Worm (Caenorhabditis elegans): ENCODE measurements around the gene R02F11.10.
A peak's percentile ranks its signal among the peaks of the same experiment; 100 is the strongest.

R02F11.10 gene

DNA sequence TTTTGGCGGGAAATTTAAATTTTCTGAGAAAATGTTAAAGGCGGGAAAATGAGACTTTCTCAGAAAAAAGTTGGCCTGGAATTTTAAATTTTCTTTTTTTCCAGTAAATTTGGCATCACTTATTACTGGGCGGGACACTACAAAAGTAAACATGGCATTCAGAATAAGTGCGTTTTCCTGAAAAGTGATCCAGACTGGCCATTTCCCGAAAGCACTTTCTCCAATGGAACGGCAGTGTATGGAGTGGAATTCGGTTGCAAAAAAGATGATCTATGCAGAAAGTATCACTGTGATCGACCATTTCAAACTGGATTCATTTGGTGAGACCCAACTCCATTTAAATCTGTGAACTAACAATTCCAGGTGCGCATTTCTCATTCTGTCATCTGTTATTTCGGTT, 1.1 kb upstream of the R02F11.10 start:
- TF ChIP-seq cog-1 (tag; optimal IDR thresholded peaks at IDR 0.05) (no peak), med-1 (GFP tag; optimal IDR thresholded peaks at IDR 0.05; ENCODE audit: insufficient read depth) (no peak), klf-2 (GFP tag; conservative IDR thresholded peaks at IDR 0.05) (no peak)

DNA sequence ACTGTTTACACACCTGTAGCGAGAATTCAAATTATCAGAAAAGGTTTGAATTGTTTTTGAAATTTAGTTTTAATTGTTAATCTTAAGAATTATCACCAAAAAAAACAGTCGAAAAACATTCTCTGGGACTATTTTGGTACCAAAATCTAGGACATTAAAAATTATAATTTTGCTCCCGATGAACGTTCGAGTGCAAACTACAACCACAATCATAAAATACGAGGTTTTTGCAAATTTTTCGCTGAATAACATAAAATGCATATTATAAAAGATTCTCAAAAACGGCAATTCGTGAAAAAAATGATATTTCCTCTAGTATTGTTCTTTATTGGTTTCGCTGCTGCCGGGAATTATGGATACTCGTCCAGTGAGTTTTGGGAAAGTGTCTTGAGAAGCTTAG, 1.4 kb downstream of the R02F11.10 start, which contains the start of gene R02F11.12:
Gene R02F11.12, plus strand, starts transcription at position 301 of the 400 bp plus-strand sequence.
- TF ChIP-seq T22C8.4 (GFP tag; IDR thresholded peaks at IDR 0.05) (no peak), ref-1 (GFP tag; conservative IDR thresholded peaks at IDR 0.05) (no peak), med-1 (GFP tag; optimal IDR thresholded peaks at IDR 0.05; ENCODE audit: insufficient read depth) (no peak), ztf-29 (GFP tag; IDR thresholded peaks at IDR 0.05) (no peak), klf-2 (GFP tag; conservative IDR thresholded peaks at IDR 0.05) (no peak), cog-1 (tag; optimal IDR thresholded peaks at IDR 0.05) (no peak), ztf-23 (GFP tag; IDR thresholded peaks at IDR 0.05) (no peak), tab-1 (GFP tag; IDR thresholded peaks at IDR 0.05) (no peak), flt-1 (GFP tag; IDR thresholded peaks at IDR 0.05) (no peak)

DNA sequence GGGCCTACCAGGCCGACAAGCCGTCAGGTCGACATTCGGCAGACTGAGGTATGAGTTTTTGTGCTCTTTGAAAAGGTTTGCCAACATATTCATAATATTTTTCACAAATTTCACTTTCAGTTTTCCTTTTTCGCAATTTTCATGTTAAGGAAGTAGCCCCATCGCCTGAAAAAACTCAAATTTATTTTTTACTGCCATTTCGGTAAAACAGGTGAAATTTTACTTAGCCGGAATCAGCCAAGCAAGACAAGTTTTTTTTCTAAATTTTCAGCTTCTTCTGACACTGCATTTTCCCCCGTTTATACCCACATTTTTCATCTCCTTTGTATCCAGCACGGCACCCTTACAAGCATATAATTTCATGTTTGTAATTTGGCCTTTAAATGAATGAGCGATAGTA, 2.6 kb downstream of the R02F11.10 start, which contains the start of gene R02F11.11:
Gene R02F11.11, plus strand, starts transcription at position 301 of the 400 bp plus-strand sequence.
- no peak for TF ChIP-seq ref-1 (GFP tag; conservative IDR thresholded peaks at IDR 0.05)
- TF ChIP-seq flt-1 (GFP tag; IDR thresholded peaks at IDR 0.05) = no peak
- no peak for TF ChIP-seq T22C8.4 (GFP tag; IDR thresholded peaks at IDR 0.05)
- TF ChIP-seq ztf-29 (GFP tag; IDR thresholded peaks at IDR 0.05) = no peak
- no peak for TF ChIP-seq tab-1 (GFP tag; IDR thresholded peaks at IDR 0.05)
- no peak for TF ChIP-seq cog-1 (tag; optimal IDR thresholded peaks at IDR 0.05)

DNA sequence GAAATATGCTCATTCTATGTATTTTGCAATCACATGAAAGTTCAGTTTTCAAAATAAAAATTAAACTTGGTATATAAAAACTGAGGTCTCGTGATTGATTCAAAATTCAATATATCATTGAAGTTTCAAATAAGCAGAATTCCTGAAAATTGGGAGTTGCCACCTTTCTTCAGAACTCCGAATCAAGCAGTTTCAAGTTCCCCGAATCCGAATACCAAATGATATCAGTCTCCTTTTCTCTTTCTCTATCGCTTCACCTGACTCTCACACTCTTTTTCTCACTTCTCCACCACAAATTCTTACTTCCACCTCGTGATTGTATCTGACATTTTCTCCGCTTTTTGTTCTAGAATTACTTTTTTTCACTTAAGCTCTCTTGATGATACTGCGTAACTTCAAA, 5.4 kb downstream of the R02F11.10 start, which contains the start of gene R02F11.2:
Gene R02F11.2, plus strand, starts transcription at position 292 of the 400 bp plus-strand sequence.
- TF ChIP-seq ztf-29 (GFP tag; IDR thresholded peaks at IDR 0.05) = no peak
- no peak for TF ChIP-seq med-1 (GFP tag; optimal IDR thresholded peaks at IDR 0.05; ENCODE audit: insufficient read depth)

DNA sequence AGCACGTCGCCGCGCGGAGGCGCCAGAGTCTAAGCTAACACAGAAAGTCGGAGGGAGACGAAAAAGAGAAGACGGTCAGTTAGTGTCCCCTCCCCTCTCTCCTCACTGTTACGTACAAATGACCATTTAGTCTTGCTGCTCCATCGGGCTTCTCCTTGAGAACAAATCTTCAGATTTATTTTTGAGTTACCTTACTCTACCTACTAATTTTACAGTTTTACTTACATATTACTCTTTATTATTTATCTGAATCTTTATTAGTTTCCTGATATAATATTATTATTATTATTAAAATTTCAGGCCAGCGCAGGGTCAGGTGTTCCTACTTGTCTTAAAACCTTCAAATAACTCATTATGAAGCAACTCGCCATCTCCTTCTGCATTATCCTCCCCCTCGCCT, 11.9 kb downstream of the R02F11.10 start, which contains the start of gene R02F11.1:
Gene R02F11.1, plus strand, starts transcription at position 301 of the 400 bp plus-strand sequence.
- TF ChIP-seq cog-1 (tag; optimal IDR thresholded peaks at IDR 0.05) = no peak
- no peak for TF ChIP-seq ztf-23 (GFP tag; IDR thresholded peaks at IDR 0.05)
- no peak for TF ChIP-seq ref-1 (GFP tag; conservative IDR thresholded peaks at IDR 0.05)
- TF ChIP-seq tab-1 (GFP tag; IDR thresholded peaks at IDR 0.05) = no peak
- no peak for TF ChIP-seq flt-1 (GFP tag; IDR thresholded peaks at IDR 0.05)
- TF ChIP-seq T22C8.4 (GFP tag; IDR thresholded peaks at IDR 0.05) = no peak

DNA sequence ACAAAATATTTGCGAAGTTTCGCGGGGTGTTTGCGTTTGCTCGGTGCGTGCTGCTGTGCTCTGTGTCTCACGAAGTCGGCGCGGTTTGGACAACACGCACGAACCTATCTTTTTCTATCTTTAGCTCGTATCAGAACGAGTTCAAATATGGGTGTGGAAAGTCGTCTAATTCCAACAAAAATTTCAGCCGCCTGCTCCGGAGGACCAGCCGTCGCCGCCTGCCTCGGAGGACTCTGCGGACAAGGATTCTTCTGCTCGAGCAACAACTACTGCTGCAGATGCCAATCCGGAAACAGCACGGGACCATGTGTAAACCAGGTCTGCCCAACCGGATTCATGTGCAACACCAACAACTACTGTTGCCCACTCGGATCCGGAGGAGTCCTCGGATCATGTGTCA, 13.0 kb downstream of the R02F11.10 start:
- TF ChIP-seq T22C8.4 (GFP tag; IDR thresholded peaks at IDR 0.05) (no peak), ztf-29 (GFP tag; IDR thresholded peaks at IDR 0.05) (no peak), flt-1 (GFP tag; IDR thresholded peaks at IDR 0.05) (no peak), klf-2 (GFP tag; conservative IDR thresholded peaks at IDR 0.05) (no peak), ztf-23 (GFP tag; IDR thresholded peaks at IDR 0.05) (no peak), cog-1 (tag; optimal IDR thresholded peaks at IDR 0.05) (no peak), tab-1 (GFP tag; IDR thresholded peaks at IDR 0.05) (no peak), med-1 (GFP tag; optimal IDR thresholded peaks at IDR 0.05; ENCODE audit: insufficient read depth) (no peak), ref-1 (GFP tag; conservative IDR thresholded peaks at IDR 0.05) (no peak)

DNA sequence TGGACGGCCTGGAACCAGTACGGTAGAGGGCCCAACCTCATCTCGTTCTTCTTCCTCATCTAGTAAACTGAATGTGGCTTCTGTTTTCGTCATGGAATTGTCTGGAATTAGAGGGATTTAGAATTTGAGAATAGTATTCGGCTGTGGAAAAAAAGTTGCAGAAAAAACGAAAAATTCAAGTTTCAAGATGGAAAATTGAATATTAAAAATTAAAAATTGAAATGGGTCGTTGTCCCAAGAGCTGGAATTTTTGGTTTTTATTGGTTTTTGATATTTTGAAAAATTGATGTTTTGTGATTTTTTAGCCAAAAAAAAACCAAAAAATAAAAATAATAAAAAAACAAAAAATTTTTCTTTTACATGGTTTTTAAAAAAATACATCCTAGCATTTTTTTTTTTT, 16.9 kb downstream of the R02F11.10 start, which contains the start of gene R02F11.3:
Gene R02F11.3, minus strand, starts transcription at position 101 of the 400 bp plus-strand sequence.
- TF ChIP-seq tab-1 (GFP tag; IDR thresholded peaks at IDR 0.05) (no peak), ztf-23 (GFP tag; IDR thresholded peaks at IDR 0.05) (no peak), ztf-29 (GFP tag; IDR thresholded peaks at IDR 0.05) (no peak), T22C8.4 (GFP tag; IDR thresholded peaks at IDR 0.05) (no peak), flt-1 (GFP tag; IDR thresholded peaks at IDR 0.05) (no peak), cog-1 (tag; optimal IDR thresholded peaks at IDR 0.05) (no peak), klf-2 (GFP tag; conservative IDR thresholded peaks at IDR 0.05) (no peak), ref-1 (GFP tag; conservative IDR thresholded peaks at IDR 0.05) (no peak), med-1 (GFP tag; optimal IDR thresholded peaks at IDR 0.05; ENCODE audit: insufficient read depth) (no peak)

DNA sequence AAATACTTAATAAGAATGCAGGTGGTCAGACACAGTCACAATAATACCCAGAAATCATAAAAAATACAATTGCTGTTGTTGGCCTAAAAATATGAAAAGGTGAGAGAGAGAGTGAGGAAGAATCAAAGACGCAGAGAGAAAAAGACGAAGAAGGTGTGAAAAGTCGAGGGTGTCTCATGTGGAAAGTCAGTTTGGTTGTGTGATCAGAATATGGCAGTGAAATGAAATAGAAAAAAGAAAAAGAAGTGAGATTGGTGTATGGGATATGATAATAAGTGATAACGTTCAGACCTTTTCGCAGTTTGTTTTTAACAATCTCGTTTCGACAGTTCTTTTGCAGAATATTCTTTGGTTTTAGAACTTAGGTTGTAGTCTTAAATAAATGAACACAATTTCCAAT, 17.9 kb downstream of the R02F11.10 start:
- TF ChIP-seq cog-1 (tag; optimal IDR thresholded peaks at IDR 0.05) = no peak
- no peak for TF ChIP-seq ztf-23 (GFP tag; IDR thresholded peaks at IDR 0.05)
- TF ChIP-seq tab-1 (GFP tag; IDR thresholded peaks at IDR 0.05) = no peak
- TF ChIP-seq klf-2 (GFP tag; conservative IDR thresholded peaks at IDR 0.05) = no peak
- TF ChIP-seq ztf-29 (GFP tag; IDR thresholded peaks at IDR 0.05) = no peak
- no peak for TF ChIP-seq T22C8.4 (GFP tag; IDR thresholded peaks at IDR 0.05)
- no peak for TF ChIP-seq ref-1 (GFP tag; conservative IDR thresholded peaks at IDR 0.05)
- no peak for TF ChIP-seq med-1 (GFP tag; optimal IDR thresholded peaks at IDR 0.05; ENCODE audit: insufficient read depth)
- no peak for TF ChIP-seq flt-1 (GFP tag; IDR thresholded peaks at IDR 0.05)

DNA sequence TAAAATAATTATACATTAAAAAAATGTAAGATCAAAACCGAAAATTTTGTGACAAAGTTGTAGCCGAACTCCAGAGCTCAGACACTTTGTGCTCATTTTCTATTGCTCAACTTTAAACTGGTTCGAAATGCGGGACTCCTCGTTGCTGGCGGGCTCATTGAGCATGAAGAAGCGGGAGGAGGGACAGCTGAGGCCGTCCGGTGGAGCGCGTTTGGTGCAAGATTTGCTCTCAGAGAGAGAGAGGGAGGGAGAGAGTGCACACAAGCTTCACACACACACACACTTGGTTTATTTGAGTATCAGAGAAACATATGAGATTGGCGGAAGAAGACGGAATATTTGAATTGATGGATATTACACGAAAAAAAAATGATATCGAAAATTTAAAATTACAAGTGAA, 21.7 kb downstream of the R02F11.10 start:
- TF ChIP-seq ztf-29 (GFP tag; IDR thresholded peaks at IDR 0.05) (no peak), klf-2 (GFP tag; conservative IDR thresholded peaks at IDR 0.05) (no peak), cog-1 (tag; optimal IDR thresholded peaks at IDR 0.05) (peak; percentile 58), flt-1 (GFP tag; IDR thresholded peaks at IDR 0.05) (peak; percentile 46; the same call in 1 of the 2 replicates), ztf-23 (GFP tag; IDR thresholded peaks at IDR 0.05) (no peak), tab-1 (GFP tag; IDR thresholded peaks at IDR 0.05) (0 out of 2 replicates have a peak, but pooled peaks have one; percentile 7), T22C8.4 (GFP tag; IDR thresholded peaks at IDR 0.05) (no peak), med-1 (GFP tag; optimal IDR thresholded peaks at IDR 0.05; ENCODE audit: insufficient read depth) (no peak), ref-1 (GFP tag; conservative IDR thresholded peaks at IDR 0.05) (no peak)

DNA sequence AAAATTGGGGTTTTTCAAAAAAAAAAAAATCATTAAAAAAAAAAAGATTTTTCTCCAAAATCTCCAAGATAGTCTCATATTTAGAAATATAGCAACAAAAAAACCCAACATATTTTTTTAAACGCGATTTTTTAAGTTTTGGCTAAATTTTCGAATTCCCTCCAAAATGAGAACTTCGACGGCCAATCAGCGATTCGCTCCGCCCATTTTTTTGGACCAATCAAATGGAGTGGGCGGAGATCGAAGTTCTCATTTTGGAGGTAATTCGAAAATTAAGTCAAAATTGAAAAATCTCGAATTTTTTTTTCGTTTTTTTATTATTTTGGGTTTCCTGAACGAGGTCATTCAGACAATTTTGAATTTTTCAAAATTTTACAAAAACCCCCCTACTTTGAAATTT, 24.9 kb downstream of the R02F11.10 start:
- no peak for TF ChIP-seq T22C8.4 (GFP tag; IDR thresholded peaks at IDR 0.05)
- TF ChIP-seq cog-1 (tag; optimal IDR thresholded peaks at IDR 0.05) = no peak
- TF ChIP-seq med-1 (GFP tag; optimal IDR thresholded peaks at IDR 0.05; ENCODE audit: insufficient read depth) = no peak

Data from whole organism, midembryonic.